Fruit fly (Drosophila melanogaster) whole organism, embryonic: Measurements from ENCODE around the gene IntS4.

Experiments used
- Antp ChIP-seq: fragments of 200-800 bp; sonication (Bioruptor generic); optimal IDR thresholded peaks from 3 replicates; lab custom pipeline; 2016; ENCODE audit warnings: missing biosample characterization, missing genetic modification characterization
- Asciz ChIP-seq: fragments of 200-800 bp; sonication (Bioruptor generic); optimal IDR thresholded peaks from 2 replicates; lab custom pipeline; 2017; ENCODE audit warnings: missing biosample characterization, mild to moderate bottlenecking, missing genetic modification characterization, missing genetic modification reagents
- Atf3 ChIP-seq: fragments of 200-800 bp; sonication (Bioruptor generic); optimal IDR thresholded peaks from 3 replicates; lab custom pipeline; 2016; ENCODE audit warnings: missing biosample characterization, missing genetic modification characterization
- BEAF-32 ChIP-seq: fragments of 200-800 bp; sonication (Bioruptor generic); optimal IDR thresholded peaks from 3 replicates; lab custom pipeline; 2017; ENCODE audit warnings: missing biosample characterization, missing genetic modification characterization, mild to moderate bottlenecking, moderate library complexity, missing genetic modification reagents
- BtbVII ChIP-seq: fragments of 200-800 bp; sonication (Bioruptor generic); optimal IDR thresholded peaks from 3 replicates; lab custom pipeline; 2017; ENCODE audit warnings: missing biosample characterization, mild to moderate bottlenecking, missing genetic modification characterization
- CG10147 ChIP-seq: fragments of 200-800 bp; sonication (Bioruptor generic); optimal IDR thresholded peaks from 2 replicates; lab custom pipeline; 2019; ENCODE audit warnings: missing biosample characterization, mild to moderate bottlenecking, missing genetic modification characterization, moderate library complexity
- CG10209 ChIP-seq: fragments of 200-800 bp; sonication (Bioruptor generic); optimal IDR thresholded peaks from 3 replicates; lab custom pipeline; 2017; ENCODE audit warnings: missing biosample characterization, mild to moderate bottlenecking, missing genetic modification characterization, missing genetic modification reagents
- CG10366 ChIP-seq: fragments of 200-800 bp; sonication (Bioruptor generic); IDR thresholded peaks from 2 replicates; pipeline ENCODE4 v1.3.6; 2022; ENCODE audit warnings: missing biosample characterization, missing genetic modification characterization
- CG10654 ChIP-seq: fragments of 200-800 bp; sonication (Bioruptor generic); optimal IDR thresholded peaks from 2 replicates; lab custom pipeline; 2016; ENCODE audit warnings: missing biosample characterization, missing genetic modification characterization
- CG10979 ChIP-seq: fragments of 200-800 bp; sonication (Bioruptor generic); optimal IDR thresholded peaks from 2 replicates; lab custom pipeline; 2018; ENCODE audit warnings: missing biosample characterization, mild to moderate bottlenecking, missing genetic modification characterization, moderate library complexity
- CG11695 ChIP-seq: fragments of 200-800 bp; sonication (Bioruptor generic); IDR thresholded peaks from 3 replicates; pipeline ENCODE4 v1.3.6; 2022; ENCODE audit warnings: missing biosample characterization, missing genetic modification characterization
- CG12769 ChIP-seq: fragments of 200-800 bp; sonication (Bioruptor generic); optimal IDR thresholded peaks from 2 replicates; lab custom pipeline; 2019; ENCODE audit warnings: missing biosample characterization, mild to moderate bottlenecking, missing genetic modification characterization, moderate library complexity
- CG14441 ChIP-seq: fragments of 200-800 bp; sonication (Bioruptor generic); IDR thresholded peaks from 2 replicates; pipeline ENCODE4 v1.3.6; 2022; ENCODE audit warnings: missing biosample characterization, missing genetic modification characterization
- CG15073 ChIP-seq: fragments of 200-800 bp; sonication (Bioruptor generic); optimal IDR thresholded peaks from 2 replicates; lab custom pipeline; 2016; ENCODE audit warnings: missing biosample characterization, missing genetic modification characterization
- CG1529 ChIP-seq: fragments of 200-800 bp; sonication (Bioruptor generic); optimal IDR thresholded peaks from 3 replicates; lab custom pipeline; 2018; ENCODE audit warnings: missing biosample characterization, missing genetic modification characterization
- CG1603 ChIP-seq: fragments of 200-800 bp; sonication (Bioruptor generic); optimal IDR thresholded peaks from 2 replicates; lab custom pipeline; 2019; ENCODE audit warnings: missing biosample characterization, mild to moderate bottlenecking, missing genetic modification characterization, moderate library complexity
- CG17612 ChIP-seq: fragments of 200-800 bp; sonication (Bioruptor generic); IDR thresholded peaks from 2 replicates; pipeline ENCODE4 v1.3.6; 2022; ENCODE audit warnings: missing biosample characterization, missing genetic modification characterization
- CG18599 ChIP-seq: fragments of 200-800 bp; sonication (Bioruptor generic); optimal IDR thresholded peaks from 3 replicates; lab custom pipeline; 2017; ENCODE audit warnings: missing biosample characterization, missing genetic modification characterization, mild to moderate bottlenecking, moderate library complexity, missing genetic modification reagents
- CG31365 ChIP-seq: fragments of 200-800 bp; sonication (Bioruptor generic); optimal IDR thresholded peaks from 2 replicates; lab custom pipeline; 2018; ENCODE audit warnings: missing biosample characterization, mild to moderate bottlenecking, missing genetic modification characterization
- CG6683 ChIP-seq: fragments of 200-800 bp; sonication (Bioruptor generic); optimal IDR thresholded peaks from 2 replicates; lab custom pipeline; 2017; ENCODE audit warnings: missing biosample characterization, mild to moderate bottlenecking, missing genetic modification characterization, missing genetic modification reagents
- CG6791 ChIP-seq: fragments of 200-800 bp; sonication (Bioruptor generic); IDR thresholded peaks from 3 replicates; pipeline ENCODE4 v1.3.6; 2022; ENCODE audit warnings: missing biosample characterization, missing genetic modification characterization; ENCODE audit not compliant: partially characterized antibody
- CG7372 ChIP-seq: fragments of 200-800 bp; sonication (Bioruptor generic); IDR thresholded peaks from 2 replicates; pipeline ENCODE4 v1.3.6; 2022; ENCODE audit warnings: missing biosample characterization, missing genetic modification characterization
- CG7963 ChIP-seq: fragments of 200-800 bp; sonication (Bioruptor generic); IDR thresholded peaks from 3 replicates; pipeline ENCODE4 v1.3.6; 2022; ENCODE audit warnings: missing biosample characterization, missing genetic modification characterization; ENCODE audit not compliant: partially characterized antibody
- CG9876 ChIP-seq: fragments of 200-800 bp; sonication (Bioruptor generic); optimal IDR thresholded peaks from 2 replicates; lab custom pipeline; 2016; ENCODE audit warnings: missing biosample characterization, missing genetic modification characterization
- Dbx ChIP-seq: fragments of 200-800 bp; sonication (Bioruptor generic); IDR thresholded peaks from 3 replicates; pipeline ENCODE4 v1.3.6; 2022; ENCODE audit warnings: missing biosample characterization, missing genetic modification characterization
- Dll ChIP-seq: fragments of 200-800 bp; sonication (Bioruptor generic); IDR thresholded peaks from 4 replicates; pipeline ENCODE4 v1.3.6; 2022; ENCODE audit warnings: missing biosample characterization, missing genetic modification characterization; ENCODE audit not compliant: partially characterized antibody
- Drgx ChIP-seq: fragments of 200-800 bp; sonication (Bioruptor generic); IDR thresholded peaks from 2 replicates; pipeline ENCODE4 v1.3.6; 2022; ENCODE audit warnings: missing biosample characterization, missing genetic modification characterization
- Hr39 ChIP-seq: fragments of >200 bp; optimal IDR thresholded peaks from 2 replicates; lab custom pipeline; 2017
- Jarid2 ChIP-seq: fragments of 200-800 bp; sonication (Bioruptor generic); optimal IDR thresholded peaks from 3 replicates; lab custom pipeline; 2017; ENCODE audit warnings: mild to moderate bottlenecking, missing biosample characterization, missing genetic modification reagents, missing genetic modification characterization
- Med ChIP-seq: fragments of 200-800 bp; sonication (Bioruptor generic); peaks from one replicate; lab custom pipeline; 2016; ENCODE audit warnings: missing biosample characterization, missing genetic modification characterization, mild to moderate bottlenecking, inconsistent platforms, moderate library complexity
- Nf-YC ChIP-seq: fragments of 200-800 bp; optimal IDR thresholded peaks from 3 replicates; lab custom pipeline; 2019; ENCODE audit warnings: missing biosample characterization, mild to moderate bottlenecking, missing genetic modification characterization, moderate library complexity
- Optix ChIP-seq: fragments of 200-800 bp; sonication (Bioruptor generic); IDR thresholded peaks from 3 replicates; pipeline ENCODE4 v1.3.6; 2022; ENCODE audit warnings: missing biosample characterization, missing genetic modification characterization
- Poxn ChIP-seq: fragments of 200-800 bp; sonication (Bioruptor generic); IDR thresholded peaks from 2 replicates; pipeline ENCODE4 v1.3.6; 2022; ENCODE audit warnings: missing biosample characterization, missing genetic modification characterization
- Rx ChIP-seq: fragments of 200-800 bp; sonication (Bioruptor generic); IDR thresholded peaks from 2 replicates; pipeline ENCODE4 v1.3.6; 2022; ENCODE audit warnings: missing biosample characterization, missing genetic modification characterization
- Side ChIP-seq: fragments of 200-800 bp; sonication (Bioruptor generic); optimal IDR thresholded peaks from 2 replicates; lab custom pipeline; 2016; ENCODE audit warnings: missing biosample characterization, missing genetic modification characterization
- Sry-δ ChIP-seq: fragments of 200-800 bp; sonication (Bioruptor generic); optimal IDR thresholded peaks from 2 replicates; lab custom pipeline; 2016; ENCODE audit warnings: missing biosample characterization, missing genetic modification characterization
- Trl ChIP-seq, 3 experiments: fragments of >200 bp in 2 of 3; fragments of 200-800 bp in 1 of 3; sonication (Bioruptor generic) in 1 of 3; optimal IDR thresholded peaks; 2 replicates in 1 of 3; 3 replicates in 2 of 3; lab custom pipeline; 2016 to 2017; ENCODE audit warnings: missing biosample characterization in 1 of 3, missing genetic modification characterization in 1 of 3
- amos ChIP-seq: fragments of 200-800 bp; sonication (Bioruptor generic); IDR thresholded peaks from 2 replicates; pipeline ENCODE4 v1.3.6; 2022; ENCODE audit warnings: missing biosample characterization, missing genetic modification characterization; ENCODE audit not compliant: partially characterized antibody
- bab2 ChIP-seq: fragments of 200-800 bp; sonication (Bioruptor generic); optimal IDR thresholded peaks from 2 replicates; lab custom pipeline; 2016; ENCODE audit warnings: missing biosample characterization, missing genetic modification characterization
- bcd ChIP-seq: fragments of 200-800 bp; sonication (Bioruptor generic); optimal IDR thresholded peaks from 2 replicates; lab custom pipeline; 2017; ENCODE audit warnings: missing biosample characterization, mild to moderate bottlenecking, missing genetic modification characterization
- cg ChIP-seq: fragments of 200-800 bp; sonication (Bioruptor generic); optimal IDR thresholded peaks from 3 replicates; lab custom pipeline; 2019; ENCODE audit warnings: missing biosample characterization, mild to moderate bottlenecking, missing genetic modification characterization, moderate library complexity
- chinmo ChIP-seq: fragments of 200-800 bp; sonication (Bioruptor generic); IDR thresholded peaks from 4 replicates; pipeline ENCODE4 v1.3.6; 2022; ENCODE audit warnings: missing biosample characterization, missing genetic modification characterization; ENCODE audit not compliant: partially characterized antibody
- hth ChIP-seq: fragments of >200 bp; optimal IDR thresholded peaks from 2 replicates; lab custom pipeline; 2017; ENCODE audit warnings: inconsistent platforms
- lov ChIP-seq, 2 experiments: fragments of 200-800 bp in 1 of 2; fragments of >200 bp in 1 of 2; sonication (Bioruptor generic) in 1 of 2; IDR thresholded peaks in 1 of 2; optimal IDR thresholded peaks in 1 of 2; 2 replicates in 1 of 2; 3 replicates in 1 of 2; pipeline versions ENCODE4 v1.3.6 to Lab custom; 2017 to 2022; ENCODE audit warnings: missing biosample characterization in 1 of 2, missing genetic modification characterization in 1 of 2
- pfk ChIP-seq: fragments of 200-800 bp; sonication (Bioruptor generic); optimal IDR thresholded peaks from 2 replicates; lab custom pipeline; 2018; ENCODE audit warnings: missing biosample characterization, mild to moderate bottlenecking, missing genetic modification characterization, moderate library complexity
- psq ChIP-seq: fragments of 200-800 bp; sonication (Bioruptor generic); optimal IDR thresholded peaks from 2 replicates; lab custom pipeline; 2017; ENCODE audit warnings: missing biosample characterization, missing genetic modification characterization
- sens ChIP-seq: fragments of 200-800 bp; sonication (Bioruptor generic); peaks from one replicate; lab custom pipeline; 2016; ENCODE audit warnings: missing biosample characterization, missing genetic modification characterization
- sim ChIP-seq: fragments of 200-800 bp; sonication (Bioruptor generic); IDR thresholded peaks from 2 replicates; pipeline ENCODE4 v1.3.6; 2022; ENCODE audit warnings: missing biosample characterization, missing genetic modification characterization
- sna ChIP-seq: fragments of 200-800 bp; sonication (Bioruptor generic); IDR thresholded peaks from 2 replicates; pipeline ENCODE4 v1.3.6; 2022; ENCODE audit warnings: missing biosample characterization, missing genetic modification characterization; ENCODE audit not compliant: partially characterized antibody
- stc ChIP-seq: fragments of 200-800 bp; sonication (Bioruptor generic); IDR thresholded peaks from 2 replicates; pipeline ENCODE4 v1.3.6; 2022; ENCODE audit warnings: missing biosample characterization, missing genetic modification characterization
- tgo ChIP-seq: fragments of 200-800 bp; sonication (Bioruptor generic); IDR thresholded peaks from 3 replicates; pipeline ENCODE4 v1.3.6; 2022; ENCODE audit warnings: missing biosample characterization, missing genetic modification characterization

IntS4 gene

DNA sequence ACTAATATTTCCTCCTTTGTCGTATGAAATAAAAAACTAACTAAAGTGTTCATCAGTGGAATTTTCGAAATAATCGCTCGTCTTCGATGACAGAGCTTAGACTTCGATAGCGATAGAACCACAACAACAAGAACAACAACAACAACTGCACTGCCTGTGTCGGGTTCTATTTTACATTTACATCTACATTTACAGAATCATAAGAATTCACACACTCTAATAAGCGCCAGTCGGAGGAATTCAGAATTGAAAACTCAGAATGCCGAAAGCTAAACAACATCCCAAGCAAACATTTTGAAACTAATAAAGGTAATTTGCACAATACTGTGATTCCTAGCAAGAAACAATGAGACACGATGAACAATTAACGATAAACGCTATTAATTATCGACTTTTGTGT, 4.3 kb downstream of the IntS4 start (continued):
- no peak for TF ChIP-seq chinmo (GFP tag; lab: Robert Waterston, UW)
- no peak for TF ChIP-seq CG17612 (GFP tag; lab: Robert Waterston, UW)
- no peak for TF ChIP-seq CG31365 (tag; lab: Kevin White, UChicago)
- no peak for TF ChIP-seq CG7963 (GFP tag; lab: Robert Waterston, UW)
- no peak for TF ChIP-seq CG1603 (tag; lab: Kevin White, UChicago)
- no peak for TF ChIP-seq CG14441 (GFP tag; lab: Robert Waterston, UW)
- TF ChIP-seq Med (GFP tag; lab: Kevin White, UChicago), result no peak
- no peak for TF ChIP-seq sens (GFP tag; lab: Kevin White, UChicago)
- TF ChIP-seq CG12769 (tag; lab: Kevin White, UChicago), result no peak
- TF ChIP-seq CG6683 (GFP tag; lab: Kevin White, UChicago), result no peak
- TF ChIP-seq CG10209 (GFP tag; lab: Kevin White, UChicago), result no peak
- no peak for TF ChIP-seq sna
- no peak for TF ChIP-seq BtbVII
- no peak for TF ChIP-seq hth
- no peak for TF ChIP-seq tgo
- TF ChIP-seq Antp (GFP tag; lab: Kevin White, UChicago), result no peak
- no peak for TF ChIP-seq bab2 (GFP tag; lab: Kevin White, UChicago)
- TF ChIP-seq CG1529, result no peak
- TF ChIP-seq pfk (GFP tag; lab: Kevin White, UChicago), result no peak
- TF ChIP-seq CG7372 (GFP tag; lab: Robert Waterston, UW), result no peak
- TF ChIP-seq CG18599 (GFP tag; lab: Kevin White, UChicago), result no peak
- TF ChIP-seq sim (GFP tag; lab: Robert Waterston, UW), result no peak
- TF ChIP-seq psq (GFP tag; lab: Kevin White, UChicago), result no peak
- no peak for TF ChIP-seq Asciz (GFP tag; lab: Kevin White, UChicago)
- no peak for TF ChIP-seq Rx (GFP tag; lab: Robert Waterston, UW)
- TF ChIP-seq CG10366 (GFP tag; lab: Robert Waterston, UW), result no peak
- TF ChIP-seq Dbx (GFP tag; lab: Robert Waterston, UW), result no peak
- peak; percentile 6 for TF ChIP-seq cg (GFP tag; lab: Kevin White, UChicago)
- no peak; the same call in 1 of the 2 replicates for TF ChIP-seq amos
- no peak for TF ChIP-seq Side (GFP tag; lab: Kevin White, UChicago)
- no peak for TF ChIP-seq lov (optimal IDR thresholded peaks at IDR 0.05; lab: Kevin White, UChicago)
- no peak for TF ChIP-seq lov (GFP tag; IDR thresholded peaks at IDR 0.05; lab: Robert Waterston, UW)
- no peak for TF ChIP-seq Nf-YC (tag; lab: Kevin White, UChicago)
- TF ChIP-seq CG15073 (GFP tag; lab: Kevin White, UChicago), result no peak
- no peak for TF ChIP-seq Trl (optimal IDR thresholded peaks at IDR 0.05; lab: Kevin White, UChicago)
- TF ChIP-seq Trl (GFP tag; optimal IDR thresholded peaks at IDR 0.05; lab: Kevin White, UChicago), result no peak
- TF ChIP-seq CG6791 (GFP tag; lab: Robert Waterston, UW), result peak; percentile 65
- TF ChIP-seq Poxn (GFP tag; lab: Robert Waterston, UW), result no peak
- no peak for TF ChIP-seq Hr39 (lab: Kevin White, UChicago)
- TF ChIP-seq Atf3 (GFP tag; lab: Kevin White, UChicago), result no peak
- TF ChIP-seq bcd (GFP tag; lab: Kevin White, UChicago), result no peak
- no peak for TF ChIP-seq stc (GFP tag; lab: Robert Waterston, UW)
- no peak for TF ChIP-seq CG10147 (GFP tag; lab: Kevin White, UChicago)
- peak; percentile 40; the same call in 2 of the 4 replicates for TF ChIP-seq Dll (GFP tag; lab: Robert Waterston, UW)
- TF ChIP-seq CG11695 (GFP tag; lab: Robert Waterston, UW), result no peak
- peak; percentile 20 for TF ChIP-seq BEAF-32
- no peak for TF ChIP-seq CG10979 (tag; lab: Kevin White, UChicago)
- TF ChIP-seq Sry-δ, result peak; percentile 35
- TF ChIP-seq Optix (GFP tag; lab: Robert Waterston, UW), result no peak
- no peak for TF ChIP-seq CG9876 (GFP tag; lab: Kevin White, UChicago)
- TF ChIP-seq Jarid2 (GFP tag; lab: Kevin White, UChicago), result no peak
- TF ChIP-seq Drgx (GFP tag; lab: Robert Waterston, UW), result no peak
- no peak for TF ChIP-seq CG10654 (GFP tag; lab: Kevin White, UChicago)
